Worm (Caenorhabditis elegans) whole organism, L3 larva: ENCODE data around the gene srh-62.

Experiments
- aly-2 ChIP-seq: fragments of 150-350 bp; optimal IDR thresholded peaks from 2 replicates; lab custom pipeline; 2014; ENCODE audit warnings: missing biosample characterization, missing genetic modification characterization
- nhr-28 ChIP-seq: fragments of 150-350 bp; optimal IDR thresholded peaks from 2 replicates; lab custom pipeline; 2014; ENCODE audit warnings: missing biosample characterization, missing genetic modification characterization
- nhr-76 ChIP-seq: fragments of 150-350 bp; sonication (generic microtip); optimal IDR thresholded peaks from 5 replicates; lab custom pipeline; 2014; ENCODE audit warnings: missing biosample characterization, missing genetic modification characterization
- nhr-77 ChIP-seq: fragments of 150-350 bp; optimal IDR thresholded peaks from 2 replicates; lab custom pipeline; 2014; ENCODE audit warnings: missing biosample characterization, missing genetic modification characterization
- tbx-2 ChIP-seq: sonication (generic microtip); optimal IDR thresholded peaks from 2 replicates; lab custom pipeline; 2016; ENCODE audit warnings: mild to moderate bottlenecking, missing genetic modification characterization, missing compliant biosample characterization
- zag-1 ChIP-seq: fragments of 150-350 bp; optimal IDR thresholded peaks from 2 replicates; lab custom pipeline; 2014; ENCODE audit warnings: missing biosample characterization, missing genetic modification characterization
- ztf-4 ChIP-seq: fragments of 150-350 bp; optimal IDR thresholded peaks from 2 replicates; lab custom pipeline; 2014; ENCODE audit warnings: missing biosample characterization, missing genetic modification characterization

- TF ChIP-seq tbx-2 (tag; lab: Kevin White, UChicago) (no peak), nhr-28 (tag; lab: Kevin White, UChicago) (no peak), nhr-77 (tag; lab: Kevin White, UChicago) (no peak), nhr-76 (tag; lab: Kevin White, UChicago) (no peak), aly-2 (tag; lab: Kevin White, UChicago) (no peak), ztf-4 (tag; lab: Kevin White, UChicago) (no peak), zag-1 (tag; lab: Kevin White, UChicago) (no peak)
These were observed 36.3 kb upstream of the srh-62 start for ce11 chrV:439183-439749.
